Fruit fly (Drosophila melanogaster): ENCODE results near the gene ND-15.

Gene ND-15

DNA sequence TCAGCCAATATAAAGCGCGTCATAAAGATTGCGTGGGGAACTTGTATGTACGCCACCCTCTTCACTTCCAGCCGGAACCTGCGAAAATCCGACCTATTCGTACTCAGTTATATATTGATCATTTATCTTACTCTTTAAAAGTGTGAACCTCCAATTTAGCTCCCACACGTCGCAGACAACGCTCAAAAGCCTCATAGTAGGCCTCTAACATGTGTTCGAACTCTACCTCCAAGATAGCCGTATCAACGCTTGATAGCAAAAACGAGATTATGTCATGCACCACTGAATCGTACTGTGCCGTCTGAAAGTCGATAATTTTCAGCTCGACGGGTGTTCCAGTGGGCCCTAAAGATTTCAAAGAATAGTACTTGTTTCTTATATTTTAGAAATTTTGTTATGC is 25.1 kb downstream of the ND-15 start (continued):
- TF ChIP-seq CG33557 (GFP tag; optimal IDR thresholded peaks at IDR 0.05) (no peak), Pdp1 (GFP tag; optimal IDR thresholded peaks at IDR 0.05) (peak in 1 of 2 experiments; percentile 82), CG10267 (tag; optimal IDR thresholded peaks at IDR 0.05) (no peak), Hr78 (GFP tag; optimal IDR thresholded peaks at IDR 0.05) (no peak), CG12769 (tag; optimal IDR thresholded peaks at IDR 0.05) (peak; percentile 18), nau (GFP tag; optimal IDR thresholded peaks at IDR 0.05) (no peak), CG43689 (GFP tag; IDR thresholded peaks at IDR 0.05) (no peak), CG17359 (tag; optimal IDR thresholded peaks at IDR 0.05) (no peak), CG8290 (GFP tag; optimal IDR thresholded peaks at IDR 0.05) (no peak), CG8290 (tag; optimal IDR thresholded peaks at IDR 0.05) (peak in 1 of 2 experiments; percentile 34), CG34376 (GFP tag; optimal IDR thresholded peaks at IDR 0.05) (peak; percentile 79), dysf (GFP tag; IDR thresholded peaks at IDR 0.05) (no peak), CG11696 (GFP tag; IDR thresholded peaks at IDR 0.05) (no peak), Hr3 (GFP tag; optimal IDR thresholded peaks at IDR 0.05) (no peak), abd-A (tag; optimal IDR thresholded peaks at IDR 0.05) (no peak), CG13296 (GFP tag; optimal IDR thresholded peaks at IDR 0.05) (peak; percentile 40), CG4617 (GFP tag; optimal IDR thresholded peaks at IDR 0.05; ENCODE audit: borderline replicate concordance) (no peak), CG10462 (GFP tag; optimal IDR thresholded peaks at IDR 0.05) (no peak), ham (GFP tag; IDR thresholded peaks at IDR 0.05) (no peak), BtbVII (GFP tag; optimal IDR thresholded peaks at IDR 0.05) (no peak), HLHmδ (GFP tag; optimal IDR thresholded peaks at IDR 0.05) (no peak), dimm (GFP tag; IDR thresholded peaks at IDR 0.05) (no peak), Atf3 (GFP tag; optimal IDR thresholded peaks at IDR 0.05) (no peak), CG6689 (GFP tag; IDR thresholded peaks at IDR 0.05) (no peak), row (GFP tag; IDR thresholded peaks at IDR 0.05) (no peak), CG34422 (GFP tag; IDR thresholded peaks at IDR 0.05) (no peak), yki (optimal IDR thresholded peaks at IDR 0.05) (no peak), BEAF-32 (GFP tag; optimal IDR thresholded peaks at IDR 0.05) (no peak), GATAe (GFP tag; conservative IDR thresholded peaks at IDR 0.05) (0 out of 2 replicates have a peak, but pooled peaks have one; percentile 26), CG17912 (GFP tag; optimal IDR thresholded peaks at IDR 0.05) (no peak), pho (GFP tag; optimal IDR thresholded peaks at IDR 0.05) (no peak), CG2678 (tag; optimal IDR thresholded peaks at IDR 0.05) (peak; percentile 27), CkIIα-i1 (GFP tag; IDR thresholded peaks at IDR 0.05) (no peak), CG15514 (GFP tag; optimal IDR thresholded peaks at IDR 0.05) (peak; percentile 23), Hmx (GFP tag; optimal IDR thresholded peaks at IDR 0.05) (no peak), wek (GFP tag; optimal IDR thresholded peaks at IDR 0.05) (no peak), CG8944 (GFP tag; optimal IDR thresholded peaks at IDR 0.05) (no peak), Abd-B (GFP tag; optimal IDR thresholded peaks at IDR 0.05) (no peak), ci (GFP tag; IDR thresholded peaks at IDR 0.05) (peak; percentile 46; the same call in 1 of the 3 replicates), CG34224 (GFP tag; IDR thresholded peaks at IDR 0.05; ENCODE audit: partially characterized antibody) (no peak), Chrac-16 (GFP tag; optimal IDR thresholded peaks at IDR 0.05) (no peak), Lpt (GFP tag; optimal IDR thresholded peaks at IDR 0.05) (no peak), Lhr (GFP tag; optimal IDR thresholded peaks at IDR 0.05) (no peak), CG9727 (GFP tag; optimal IDR thresholded peaks at IDR 0.05) (no peak), gem (tag; optimal IDR thresholded peaks at IDR 0.05) (no peak), Blimp-1 (GFP tag; optimal IDR thresholded peaks at IDR 0.05) (no peak), CG18599 (GFP tag; optimal IDR thresholded peaks at IDR 0.05) (peak; percentile 8), CG17802 (tag; optimal IDR thresholded peaks at IDR 0.05) (no peak), CG16815 (GFP tag; optimal IDR thresholded peaks at IDR 0.05) (no peak), CG7556 (GFP tag; optimal IDR thresholded peaks at IDR 0.05) (no peak), CG8924 (tag; optimal IDR thresholded peaks at IDR 0.05) (no peak)
